Fruit fly (Drosophila melanogaster) whole organism, prepupa: Measurements from ENCODE around the gene KFase.

ENCODE experiments used
- Blimp-1 ChIP-seq: fragments of 200-800 bp; sonication (Bioruptor generic); optimal IDR thresholded peaks from 3 replicates; lab custom pipeline; 2017; ENCODE audit warnings: missing biosample characterization, missing genetic modification characterization, mild to moderate bottlenecking, moderate library complexity, missing genetic modification reagents
- CG10669 ChIP-seq: fragments of 200-800 bp; sonication (Bioruptor generic); optimal IDR thresholded peaks from 3 replicates; lab custom pipeline; 2018; ENCODE audit warnings: missing biosample characterization, mild to moderate bottlenecking, missing genetic modification characterization, moderate library complexity
- CG16779 ChIP-seq: fragments of 200-800 bp; sonication (Bioruptor generic); optimal IDR thresholded peaks from 3 replicates; lab custom pipeline; 2017; ENCODE audit warnings: missing biosample characterization, mild to moderate bottlenecking, missing genetic modification characterization
- CG3919 ChIP-seq: fragments of 200-800 bp; sonication (Bioruptor generic); optimal IDR thresholded peaks from 3 replicates; lab custom pipeline; 2016; ENCODE audit warnings: missing biosample characterization, missing genetic modification characterization
- CG6276 ChIP-seq: fragments of 200-800 bp; sonication (Bioruptor generic); optimal IDR thresholded peaks from 2 replicates; lab custom pipeline; 2017; ENCODE audit warnings: missing biosample characterization, mild to moderate bottlenecking, missing genetic modification characterization
- CG6854 ChIP-seq: fragments of 200-800 bp; sonication (Bioruptor generic); optimal IDR thresholded peaks from 2 replicates; lab custom pipeline; 2017; ENCODE audit warnings: missing biosample characterization, mild to moderate bottlenecking, missing genetic modification characterization
- Gug ChIP-seq: fragments of 200-800 bp; sonication (Bioruptor generic); IDR thresholded peaks from 2 replicates; pipeline ENCODE4 v1.3.6; 2022; ENCODE audit warnings: missing biosample characterization, missing genetic modification characterization
- OdsH ChIP-seq: fragments of 200-800 bp; sonication (Bioruptor generic); optimal IDR thresholded peaks from 3 replicates; lab custom pipeline; 2016; ENCODE audit warnings: missing biosample characterization, missing genetic modification characterization
- Sox102F ChIP-seq: fragments of 200-800 bp; sonication (Bioruptor generic); optimal IDR thresholded peaks from 2 replicates; lab custom pipeline; 2016; ENCODE audit warnings: missing biosample characterization, mild to moderate bottlenecking, missing genetic modification characterization
- dsx ChIP-seq: fragments of 200-800 bp; optimal IDR thresholded peaks from 3 replicates; lab custom pipeline; 2019; ENCODE audit warnings: missing biosample characterization, mild to moderate bottlenecking, missing genetic modification characterization, moderate library complexity; ENCODE audit not compliant: poor library complexity, severe bottlenecking
- fd85E ChIP-seq: fragments of 200-800 bp; sonication (Bioruptor generic); optimal IDR thresholded peaks from 3 replicates; lab custom pipeline; 2016; ENCODE audit warnings: missing biosample characterization, missing genetic modification characterization
- fkh ChIP-seq: fragments of 200-800 bp; sonication (Bioruptor generic); optimal IDR thresholded peaks from 3 replicates; lab custom pipeline; 2017; ENCODE audit warnings: missing biosample characterization, mild to moderate bottlenecking, missing genetic modification characterization, moderate library complexity
- vri ChIP-seq: fragments of 200-800 bp; sonication (Bioruptor generic); optimal IDR thresholded peaks from 3 replicates; lab custom pipeline; 2016; ENCODE audit warnings: missing biosample characterization, mild to moderate bottlenecking, missing genetic modification characterization

- peak; percentile 92 for TF ChIP-seq fkh (GFP tag; lab: Kevin White, UChicago)
- TF ChIP-seq Gug (GFP tag; lab: Robert Waterston, UW), result no peak
- no peak for TF ChIP-seq fd85E (GFP tag; lab: Kevin White, UChicago)
- TF ChIP-seq Sox102F, result no peak
- no peak for TF ChIP-seq OdsH (GFP tag; lab: Kevin White, UChicago)
- TF ChIP-seq CG6276, result no peak
- TF ChIP-seq CG16779 (tag; lab: Kevin White, UChicago), result no peak
- no peak for TF ChIP-seq CG10669 (GFP tag; lab: Kevin White, UChicago)
- TF ChIP-seq dsx (GFP tag; lab: Kevin White, UChicago), result no peak
- no peak for TF ChIP-seq Blimp-1 (GFP tag; lab: Kevin White, UChicago)
- TF ChIP-seq CG6854 (GFP tag; lab: Kevin White, UChicago), result peak; percentile 52
- no peak for TF ChIP-seq CG3919 (GFP tag; lab: Kevin White, UChicago)
- TF ChIP-seq vri (GFP tag; lab: Kevin White, UChicago), result peak; percentile 89
Observed at dm6 chr2L:6455032-6455954, 33.3 kb downstream of the KFase start, which contains the start of gene retm.
